Worm (Caenorhabditis elegans) whole organism, L4 larva: ENCODE results near the gene H39E20.1.
A peak's percentile ranks its signal among the peaks of the same experiment; 100 is the strongest.

Experiments
- F37D6.2 ChIP-seq: sonication (generic microtip); optimal IDR thresholded peaks from 2 replicates; lab custom pipeline; 2016; ENCODE audit warnings: mild to moderate bottlenecking, missing genetic modification characterization, missing compliant biosample characterization
- F49E8.2 ChIP-seq: sonication (generic microtip); optimal IDR thresholded peaks from 2 replicates; lab custom pipeline; 2016; ENCODE audit warnings: missing compliant biosample characterization, mild to moderate bottlenecking, missing genetic modification characterization, borderline replicate concordance
- T20F7.1 ChIP-seq: fragments of 200-800 bp; sonication (Bioruptor generic); optimal IDR thresholded peaks from 2 replicates; lab custom pipeline; 2018; ENCODE audit warnings: mild to moderate bottlenecking, missing genetic modification characterization, missing compliant biosample characterization
- ZK337.2 ChIP-seq: fragments of 200-800 bp; sonication (Bioruptor generic); IDR thresholded peaks from 2 replicates; pipeline ENCODE4 v1.3.6; 2022; ENCODE audit warnings: missing genetic modification reagents, missing genetic modification characterization, missing compliant biosample characterization
- aha-1 ChIP-seq: fragments of 150-350 bp; peaks from one replicate; lab custom pipeline; 2014; ENCODE audit warnings: missing biosample characterization, missing genetic modification characterization
- aly-2 ChIP-seq: sonication (generic microtip); optimal IDR thresholded peaks from 2 replicates; lab custom pipeline; 2018; ENCODE audit warnings: missing biosample characterization, missing genetic modification characterization
- arid-1 ChIP-seq: fragments of 200-800 bp; sonication (Bioruptor generic); conservative IDR thresholded peaks from 2 replicates; pipeline ENCODE4 v1.3.6; 2022; ENCODE audit warnings: missing genetic modification reagents, missing genetic modification characterization, missing compliant biosample characterization
- ceh-20 ChIP-seq: fragments of 200-800 bp; sonication (Bioruptor generic); IDR thresholded peaks from 2 replicates; pipeline ENCODE4 v1.3.6; 2022; ENCODE audit warnings: missing genetic modification reagents, missing genetic modification characterization, missing compliant biosample characterization
- ceh-28 ChIP-seq: fragments of 150-350 bp; optimal IDR thresholded peaks from 2 replicates; lab custom pipeline; 2014; ENCODE audit warnings: missing biosample characterization, missing genetic modification reagents, missing genetic modification characterization
- ceh-32 ChIP-seq: sonication (generic microtip); optimal IDR thresholded peaks from 2 replicates; lab custom pipeline; 2016; ENCODE audit warnings: mild to moderate bottlenecking, missing genetic modification characterization, missing compliant biosample characterization; ENCODE audit not compliant: poor library complexity
- ceh-62 ChIP-seq: sonication (generic microtip); optimal IDR thresholded peaks from 2 replicates; lab custom pipeline; 2017; ENCODE audit warnings: missing biosample characterization, missing genetic modification characterization
- ceh-82 ChIP-seq: sonication (generic microtip); optimal IDR thresholded peaks from 2 replicates; lab custom pipeline; 2017; ENCODE audit warnings: missing biosample characterization, missing genetic modification characterization
- ces-1 ChIP-seq: fragments of 150-350 bp; sonication (generic microtip); optimal IDR thresholded peaks from 4 replicates; lab custom pipeline; 2014; ENCODE audit warnings: missing biosample characterization, missing genetic modification reagents, missing genetic modification characterization
- cey-2 ChIP-seq: sonication (generic microtip); optimal IDR thresholded peaks from 3 replicates; lab custom pipeline; 2017; ENCODE audit warnings: missing genetic modification characterization, mild to moderate bottlenecking, missing compliant biosample characterization, antibody characterized with exemption, borderline replicate concordance; ENCODE audit not compliant: insufficient read depth
- daf-12 ChIP-seq: fragments of 150-350 bp; optimal IDR thresholded peaks from 2 replicates; lab custom pipeline; 2014; ENCODE audit warnings: missing biosample characterization, missing genetic modification reagents, missing genetic modification characterization
- daf-19 ChIP-seq: fragments of 200-800 bp; sonication (Bioruptor generic); conservative IDR thresholded peaks from 2 replicates; pipeline ENCODE4 v1.3.6; 2022; ENCODE audit warnings: missing genetic modification characterization, missing compliant biosample characterization
- daf-8 ChIP-seq: fragments of 200-800 bp; sonication (Bioruptor generic); IDR thresholded peaks from 2 replicates; pipeline ENCODE4 v1.3.6; 2022; ENCODE audit warnings: missing genetic modification characterization, missing compliant biosample characterization
- dmd-9 ChIP-seq: fragments of 200-800 bp; sonication (Bioruptor generic); IDR thresholded peaks from 2 replicates; pipeline ENCODE4 v1.3.6; 2022; ENCODE audit warnings: missing genetic modification reagents, missing genetic modification characterization, missing compliant biosample characterization
- dpl-1 ChIP-seq: fragments of 150-350 bp; optimal IDR thresholded peaks from 2 replicates; lab custom pipeline; 2014; ENCODE audit warnings: missing biosample characterization, missing genetic modification reagents, missing genetic modification characterization
- duxl-1 ChIP-seq: sonication (generic microtip); optimal IDR thresholded peaks from 2 replicates; lab custom pipeline; 2016; ENCODE audit warnings: mild to moderate bottlenecking, missing genetic modification characterization, moderate library complexity, missing compliant biosample characterization; ENCODE audit not compliant: poor library complexity
- egl-43 ChIP-seq: fragments of 200-800 bp; sonication (Bioruptor generic); IDR thresholded peaks from 2 replicates; pipeline ENCODE4 v1.3.6; 2022; ENCODE audit warnings: missing genetic modification reagents, missing genetic modification characterization, missing compliant biosample characterization
- hlh-11 ChIP-seq: fragments of 200-800 bp; sonication (Bioruptor generic); optimal IDR thresholded peaks from 2 replicates; lab custom pipeline; 2018; ENCODE audit warnings: mild to moderate bottlenecking, missing genetic modification characterization, missing compliant biosample characterization
- hlh-30 ChIP-seq: sonication (generic microtip); optimal IDR thresholded peaks from 2 replicates; lab custom pipeline; 2017; ENCODE audit warnings: antibody characterized with exemption, mild to moderate bottlenecking, missing genetic modification characterization, missing compliant biosample characterization; ENCODE audit not compliant: insufficient read depth
- hmg-1.1 ChIP-seq: fragments of 200-800 bp; sonication (Bioruptor generic); IDR thresholded peaks from 2 replicates; pipeline ENCODE4 v1.3.6; 2022; ENCODE audit warnings: missing genetic modification reagents, missing genetic modification characterization, missing compliant biosample characterization
- jun-1 ChIP-seq: fragments of 150-350 bp; optimal IDR thresholded peaks from 2 replicates; lab custom pipeline; 2014; ENCODE audit warnings: missing biosample characterization, missing genetic modification reagents, missing genetic modification characterization
- lin-13 ChIP-seq: fragments of 150-350 bp; optimal IDR thresholded peaks from 2 replicates; lab custom pipeline; 2014; ENCODE audit warnings: missing biosample characterization, missing genetic modification reagents, missing genetic modification characterization
- lin-15B ChIP-seq: fragments of 150-350 bp; sonication (generic microtip); optimal IDR thresholded peaks from 3 replicates; lab custom pipeline; 2014; ENCODE audit warnings: missing biosample characterization, missing genetic modification characterization
- lin-39 ChIP-seq: fragments of 150-350 bp; optimal IDR thresholded peaks from 2 replicates; lab custom pipeline; 2014; ENCODE audit warnings: missing biosample characterization, missing genetic modification reagents, missing genetic modification characterization
- madf-9 ChIP-seq: fragments of 200-800 bp; sonication (Bioruptor generic); conservative IDR thresholded peaks from 2 replicates; pipeline ENCODE4 v1.3.6; 2022; ENCODE audit warnings: missing genetic modification reagents, missing genetic modification characterization, missing compliant biosample characterization
- mdt-29 ChIP-seq: fragments of 200-800 bp; sonication (Bioruptor generic); IDR thresholded peaks from 2 replicates; pipeline ENCODE4 v1.3.6; 2022; ENCODE audit warnings: missing genetic modification reagents, missing genetic modification characterization, missing compliant biosample characterization
- mxl-2 ChIP-seq: fragments of 200-800 bp; sonication (Bioruptor generic); conservative IDR thresholded peaks from 2 replicates; pipeline ENCODE4 v1.3.6; 2022; ENCODE audit warnings: missing genetic modification reagents, missing genetic modification characterization, missing compliant biosample characterization
- mxl-3 ChIP-seq: fragments of 200-800 bp; sonication (Bioruptor generic); optimal IDR thresholded peaks from 2 replicates; lab custom pipeline; 2018; ENCODE audit warnings: mild to moderate bottlenecking, missing genetic modification characterization, missing compliant biosample characterization
- nhr-111 ChIP-seq: fragments of 200-800 bp; sonication (Bioruptor generic); optimal IDR thresholded peaks from 2 replicates; lab custom pipeline; 2018; ENCODE audit warnings: mild to moderate bottlenecking, missing genetic modification characterization, missing compliant biosample characterization
- nhr-237 ChIP-seq: sonication (generic microtip); optimal IDR thresholded peaks from 2 replicates; lab custom pipeline; 2017; ENCODE audit warnings: missing biosample characterization, missing genetic modification characterization
- nhr-28 ChIP-seq: fragments of 150-350 bp; optimal IDR thresholded peaks from 2 replicates; lab custom pipeline; 2014; ENCODE audit warnings: missing biosample characterization, missing genetic modification characterization
- nhr-41 ChIP-seq: fragments of 200-800 bp; sonication (Bioruptor generic); IDR thresholded peaks from 2 replicates; pipeline ENCODE4 v1.3.6; 2022; ENCODE audit warnings: missing genetic modification reagents, missing genetic modification characterization, missing compliant biosample characterization
- nhr-77 ChIP-seq: fragments of 150-350 bp; optimal IDR thresholded peaks from 2 replicates; lab custom pipeline; 2014; ENCODE audit warnings: missing biosample characterization, missing genetic modification characterization
- php-3 ChIP-seq: fragments of 200-800 bp; sonication (Bioruptor generic); IDR thresholded peaks from 2 replicates; pipeline ENCODE4 v1.3.6; 2022; ENCODE audit warnings: missing genetic modification reagents, missing genetic modification characterization, missing compliant biosample characterization
- pqm-1 ChIP-seq: sonication (generic microtip); optimal IDR thresholded peaks from 2 replicates; lab custom pipeline; 2017; ENCODE audit warnings: missing biosample characterization, missing genetic modification characterization
- sdz-12 ChIP-seq: fragments of 200-800 bp; sonication (Bioruptor generic); optimal IDR thresholded peaks from 2 replicates; lab custom pipeline; 2018; ENCODE audit warnings: mild to moderate bottlenecking, missing genetic modification characterization, missing compliant biosample characterization
- set-16 ChIP-seq: fragments of 200-800 bp; sonication (Bioruptor generic); IDR thresholded peaks from 2 replicates; pipeline ENCODE4 v1.3.6; 2022; ENCODE audit warnings: missing genetic modification reagents, missing genetic modification characterization, missing compliant biosample characterization
- snpc-4 ChIP-seq: fragments of 150-350 bp; optimal IDR thresholded peaks from 2 replicates; lab custom pipeline; 2014; ENCODE audit warnings: missing biosample characterization, missing genetic modification characterization
- tag-97 ChIP-seq: fragments of 200-800 bp; sonication (Bioruptor generic); IDR thresholded peaks from 2 replicates; pipeline ENCODE4 v1.3.6; 2022; ENCODE audit warnings: missing genetic modification characterization, missing compliant biosample characterization
- unc-62 ChIP-seq, 3 experiments: fragments of 150-350 bp in 1 of 3; sonication (generic microtip); optimal IDR thresholded peaks in 2 of 3; peaks in 1 of 3; 1 replicate in 1 of 3; 2 replicates in 2 of 3; lab custom pipeline; 2014 to 2017; ENCODE audit warnings: missing biosample characterization in 3 of 3, missing genetic modification characterization in 3 of 3, missing genetic modification reagents in 3 of 3, missing genotype in 1 of 3
- zfp-2 ChIP-seq: sonication (generic microtip); optimal IDR thresholded peaks from 2 replicates; lab custom pipeline; 2016; ENCODE audit warnings: mild to moderate bottlenecking, missing genetic modification characterization, missing compliant biosample characterization
- zip-11 ChIP-seq: fragments of 200-800 bp; sonication (Bioruptor generic); IDR thresholded peaks from 2 replicates; pipeline ENCODE4 v1.3.6; 2022; ENCODE audit warnings: missing genetic modification characterization, missing compliant biosample characterization
- ztf-7 ChIP-seq: fragments of 150-350 bp; optimal IDR thresholded peaks from 2 replicates; lab custom pipeline; 2014; ENCODE audit warnings: missing biosample characterization, missing genetic modification characterization

Gene H39E20.1

ce11 chrX:1394437-1394836 is 3.0 kb downstream of the H39E20.1 start:
- no peak for TF ChIP-seq duxl-1 (tag; lab: Kevin White, UChicago)
- TF ChIP-seq zip-11 (GFP tag; lab: Robert Waterston, UW): peak; percentile 72; the same call in 1 of the 2 replicates
- peak; percentile 0 for TF ChIP-seq hlh-11 (tag; lab: Kevin White, UChicago)
- TF ChIP-seq lin-39 (tag; lab: Kevin White, UChicago): no peak
- TF ChIP-seq mdt-29 (GFP tag; lab: Robert Waterston, UW): no peak
- peak; percentile 32 for TF ChIP-seq hlh-30
- TF ChIP-seq madf-9: no peak
- TF ChIP-seq zfp-2 (tag; lab: Kevin White, UChicago): no peak
- no peak for TF ChIP-seq ceh-82 (tag; lab: Kevin White, UChicago)
- no peak for TF ChIP-seq T20F7.1
- peak; percentile 86 for TF ChIP-seq ztf-7
- TF ChIP-seq sdz-12 (GFP tag; lab: Kevin White, UChicago): no peak

- TF ChIP-seq tag-97 (no peak), ceh-20 (no peak), egl-43 (no peak), ZK337.2 (no peak), ceh-62 (no peak), lin-13 (no peak), F37D6.2 (tag; lab: Kevin White, UChicago) (no peak), daf-12 (tag; lab: Kevin White, UChicago) (no peak), hmg-1.1 (GFP tag; lab: Robert Waterston, UW) (no peak), mxl-3 (GFP tag; lab: Kevin White, UChicago) (no peak), ceh-32 (tag; lab: Kevin White, UChicago) (no peak), lin-15B (tag; lab: Kevin White, UChicago) (no peak), mxl-2 (GFP tag; lab: Robert Waterston, UW) (no peak), pqm-1 (tag; lab: Kevin White, UChicago) (no peak), nhr-77 (tag; lab: Kevin White, UChicago) (no peak), mdt-29 (GFP tag; lab: Robert Waterston, UW) (no peak), set-16 (no peak), nhr-237 (tag; lab: Kevin White, UChicago) (no peak), dmd-9 (no peak), jun-1 (tag; lab: Kevin White, UChicago) (no peak)
Observed at ce11 chrX:1393891-1394290, 3.5 kb downstream of the H39E20.1 start, which contains the start of gene F56C3.9. F56C3.9 (minus strand) TSS chrX:1393991.

ce11 chrX:1389382-1389983 is 7.9 kb downstream of the H39E20.1 start:
- TF ChIP-seq nhr-111 (GFP tag; lab: Kevin White, UChicago) (no peak), ces-1 (GFP tag; lab: Kevin White, UChicago) (peak; percentile 88), F49E8.2 (tag; lab: Kevin White, UChicago) (no peak), unc-62 (GFP tag; optimal IDR thresholded peaks at IDR 0.05 in 1 of 2; lab: Kevin White, UChicago) (peak; percentile 70 to 97), unc-62 (tag; optimal IDR thresholded peaks at IDR 0.05; lab: Kevin White, UChicago) (peak; percentile 36), hlh-11 (tag; lab: Kevin White, UChicago) (peak; percentile 89), nhr-41 (no peak), cey-2 (tag; lab: Kevin White, UChicago) (peak; percentile 65), dpl-1 (GFP tag; lab: Kevin White, UChicago) (peak; percentile 58), snpc-4 (tag; lab: Kevin White, UChicago) (no peak), nhr-28 (tag; lab: Kevin White, UChicago) (peak; percentile 77), daf-19 (GFP tag; lab: Robert Waterston, UW) (peak; percentile 82; the same call in 1 of the 2 replicates), hmg-1.1 (GFP tag; lab: Robert Waterston, UW) (peak; percentile 99), sdz-12 (GFP tag; lab: Kevin White, UChicago) (no peak), lin-15B (tag; lab: Kevin White, UChicago) (no peak), set-16 (no peak), ceh-20 (peak; percentile 75), arid-1 (GFP tag; lab: Robert Waterston, UW) (no peak; the same call in 1 of the 2 replicates), ceh-28 (peak; percentile 66), php-3 (GFP tag; lab: Robert Waterston, UW) (peak; percentile 87), F37D6.2 (tag; lab: Kevin White, UChicago) (peak; percentile 97), aha-1 (peak; percentile 44), daf-8 (GFP tag; lab: Robert Waterston, UW) (no peak), aly-2 (tag; lab: Kevin White, UChicago) (no peak)
